Fruit fly (Drosophila melanogaster): ENCODE data around the gene eIF4E3.

The eIF4E3 gene

DNA sequence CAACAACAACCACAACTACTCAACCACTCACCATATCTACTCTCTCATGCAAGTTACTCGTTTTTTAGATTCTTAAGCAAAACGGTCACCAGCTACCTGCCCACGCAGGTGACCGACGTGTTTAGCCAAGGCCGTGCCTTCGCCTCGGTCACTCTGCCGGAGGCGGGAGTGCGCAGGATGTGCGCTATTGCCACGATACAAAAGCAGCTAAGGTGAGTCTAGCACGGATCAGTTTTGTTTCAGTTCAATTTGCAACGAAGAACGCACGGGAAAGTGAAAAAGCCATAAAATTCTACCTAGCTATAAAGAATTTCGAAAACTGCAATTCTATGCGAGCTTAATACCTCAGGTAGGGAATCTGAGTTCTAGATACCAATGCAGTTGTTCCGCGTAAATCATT lies 39.8 kb upstream of the eIF4E3 start:
- TF ChIP-seq CG5204 (GFP tag; optimal IDR thresholded peaks at IDR 0.05): no peak

DNA sequence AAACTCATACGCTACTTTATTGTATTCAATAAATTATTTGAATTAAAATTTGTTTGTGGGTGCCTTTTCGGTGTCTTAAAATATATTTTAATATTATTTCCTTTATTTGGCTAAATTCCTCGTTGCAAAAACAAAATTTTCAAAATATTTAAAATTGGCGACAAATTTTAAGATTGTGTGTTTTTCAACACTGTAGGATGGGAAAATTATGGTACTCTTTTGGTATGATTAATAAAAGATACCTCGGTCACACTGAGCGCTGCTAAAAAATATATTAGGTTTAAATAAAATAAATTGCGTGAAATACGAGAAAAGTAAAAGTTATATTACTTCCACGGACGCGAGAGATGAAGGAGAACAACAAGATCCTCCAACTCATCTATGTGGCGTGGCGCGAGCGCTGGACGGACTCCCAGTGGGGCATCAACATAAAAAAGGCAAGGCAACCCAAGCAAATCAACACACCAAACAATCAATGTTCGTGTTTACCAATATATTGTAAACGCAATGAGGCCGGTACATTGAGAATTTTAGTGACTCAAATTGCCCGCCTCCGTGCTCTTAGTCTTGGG lies 37.9 kb upstream of the eIF4E3 start, which contains the start of gene MED24:
Gene MED24, plus strand, starts transcription at position 229 of the 572 bp plus-strand sequence.
- TF ChIP-seq CG33017 (tag; optimal IDR thresholded peaks at IDR 0.05): peak; percentile 9
- TF ChIP-seq bab1 (GFP tag; optimal IDR thresholded peaks at IDR 0.05): peak; percentile 23
- peak; percentile 14 for TF ChIP-seq CG7045 (GFP tag; optimal IDR thresholded peaks at IDR 0.05)
- TF ChIP-seq Mnt (GFP tag; optimal IDR thresholded peaks at IDR 0.05): peak; percentile 20
- no peak for TF ChIP-seq CG11617 (GFP tag; optimal IDR thresholded peaks at IDR 0.05)
- peak; percentile 35 for TF ChIP-seq CG7101 (tag; optimal IDR thresholded peaks at IDR 0.05)
- TF ChIP-seq tj (GFP tag; optimal IDR thresholded peaks at IDR 0.05): no peak
- no peak for TF ChIP-seq cnc (optimal IDR thresholded peaks at IDR 0.05)
- TF ChIP-seq CG14711 (tag; optimal IDR thresholded peaks at IDR 0.05): peak; percentile 53
- TF ChIP-seq Hr96 (GFP tag; optimal IDR thresholded peaks at IDR 0.05): no peak

DNA sequence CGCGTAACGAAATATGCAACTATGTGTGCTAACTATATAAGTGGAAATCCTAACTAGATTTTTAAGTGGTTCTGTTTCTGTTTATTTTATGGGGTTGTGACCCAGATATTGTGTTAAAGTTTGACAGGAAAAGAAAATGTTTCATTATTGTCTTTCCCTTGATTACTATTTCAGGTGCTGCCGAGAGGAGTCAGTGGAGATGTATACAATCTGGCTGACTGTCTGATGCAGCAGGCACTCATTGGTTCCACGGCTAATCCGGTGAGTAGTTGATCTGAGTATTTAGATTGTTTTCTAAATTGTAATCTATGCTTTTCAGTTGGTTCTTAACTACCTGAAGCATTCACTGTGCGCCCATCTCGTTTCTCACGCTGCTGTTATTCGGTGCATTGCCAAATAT lies 36.0 kb upstream of the eIF4E3 start, which contains the start of gene CG7387:
Gene CG7387, minus strand, starts transcription at position 101 of the 400 bp plus-strand sequence.
- TF ChIP-seq CG12768 (GFP tag; optimal IDR thresholded peaks at IDR 0.05): no peak
- TF ChIP-seq Crg-1 (GFP tag; optimal IDR thresholded peaks at IDR 0.05): no peak
- TF ChIP-seq CG1620 (GFP tag; optimal IDR thresholded peaks at IDR 0.05): no peak
- no peak for TF ChIP-seq cic (GFP tag; optimal IDR thresholded peaks at IDR 0.05)
- no peak for TF ChIP-seq toe (GFP tag; optimal IDR thresholded peaks at IDR 0.05)
- TF ChIP-seq cnc (optimal IDR thresholded peaks at IDR 0.05): no peak
- no peak for TF ChIP-seq CG7101 (tag; optimal IDR thresholded peaks at IDR 0.05)

DNA sequence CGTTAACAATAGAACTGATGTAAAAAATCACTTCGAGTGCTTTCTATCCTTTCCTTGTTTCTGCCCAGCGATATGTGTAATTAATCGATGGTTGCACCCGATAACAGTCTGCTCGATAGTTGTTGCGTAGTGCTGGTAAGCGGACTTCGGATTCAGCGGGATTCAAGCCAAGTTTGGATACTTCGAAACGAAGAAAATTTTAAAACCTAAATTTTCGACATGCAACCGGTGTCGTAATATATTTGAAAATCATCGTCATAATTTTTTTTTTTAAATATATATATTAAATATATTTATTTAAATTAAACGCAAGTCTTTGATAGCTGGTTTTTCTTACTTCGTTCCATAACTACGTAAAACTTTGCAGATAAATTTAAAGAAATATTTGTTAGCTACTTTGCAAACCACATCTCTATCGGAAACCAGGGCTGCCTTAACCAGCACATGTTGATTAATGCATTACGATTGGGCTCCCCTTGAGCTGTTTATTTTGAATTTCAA lies 31.2 kb upstream of the eIF4E3 start, which contains the start of the genes UbcE2M and Dhps:
Gene UbcE2M, minus strand, starts transcription at position 209 of the 501 bp plus-strand sequence.
Gene Dhps, plus strand, starts transcription at position 429 of the 501 bp plus-strand sequence.
- TF ChIP-seq cnc (optimal IDR thresholded peaks at IDR 0.05): no peak
- peak; percentile 87 for TF ChIP-seq Mnt (GFP tag; optimal IDR thresholded peaks at IDR 0.05)
- TF ChIP-seq ovo (GFP tag; optimal IDR thresholded peaks at IDR 0.05): peak; percentile 78
- TF ChIP-seq CG33017 (tag; optimal IDR thresholded peaks at IDR 0.05): peak; percentile 65
- no peak for TF ChIP-seq CG5204 (GFP tag; optimal IDR thresholded peaks at IDR 0.05)
- TF ChIP-seq pad (GFP tag; optimal IDR thresholded peaks at IDR 0.05): peak; percentile 77
- TF ChIP-seq tj (GFP tag; optimal IDR thresholded peaks at IDR 0.05): peak; percentile 62
- TF ChIP-seq CG1620 (GFP tag; optimal IDR thresholded peaks at IDR 0.05): peak; percentile 71
- peak; percentile 69 for TF ChIP-seq Crg-1 (GFP tag; optimal IDR thresholded peaks at IDR 0.05)
- no peak for TF ChIP-seq kay (GFP tag; ENCODE audit: borderline replicate concordance)
- peak; percentile 3 for TF ChIP-seq cic (GFP tag; optimal IDR thresholded peaks at IDR 0.05)
- TF ChIP-seq Clk (GFP tag; optimal IDR thresholded peaks at IDR 0.05): peak; percentile 78
- TF ChIP-seq CG11617 (GFP tag; optimal IDR thresholded peaks at IDR 0.05): peak; percentile 86
- peak; percentile 89 for TF ChIP-seq CG12768 (GFP tag; optimal IDR thresholded peaks at IDR 0.05)
- no peak for TF ChIP-seq Hr96 (GFP tag; optimal IDR thresholded peaks at IDR 0.05)
- peak; percentile 79 for TF ChIP-seq CG14711 (tag; optimal IDR thresholded peaks at IDR 0.05)
- peak; percentile 86 for TF ChIP-seq CG7101 (tag; optimal IDR thresholded peaks at IDR 0.05)
- TF ChIP-seq toe (GFP tag; optimal IDR thresholded peaks at IDR 0.05): peak; percentile 75
- TF ChIP-seq bab1 (GFP tag; optimal IDR thresholded peaks at IDR 0.05): peak; percentile 75
- TF ChIP-seq CG7045 (GFP tag; optimal IDR thresholded peaks at IDR 0.05): peak; percentile 92

DNA sequence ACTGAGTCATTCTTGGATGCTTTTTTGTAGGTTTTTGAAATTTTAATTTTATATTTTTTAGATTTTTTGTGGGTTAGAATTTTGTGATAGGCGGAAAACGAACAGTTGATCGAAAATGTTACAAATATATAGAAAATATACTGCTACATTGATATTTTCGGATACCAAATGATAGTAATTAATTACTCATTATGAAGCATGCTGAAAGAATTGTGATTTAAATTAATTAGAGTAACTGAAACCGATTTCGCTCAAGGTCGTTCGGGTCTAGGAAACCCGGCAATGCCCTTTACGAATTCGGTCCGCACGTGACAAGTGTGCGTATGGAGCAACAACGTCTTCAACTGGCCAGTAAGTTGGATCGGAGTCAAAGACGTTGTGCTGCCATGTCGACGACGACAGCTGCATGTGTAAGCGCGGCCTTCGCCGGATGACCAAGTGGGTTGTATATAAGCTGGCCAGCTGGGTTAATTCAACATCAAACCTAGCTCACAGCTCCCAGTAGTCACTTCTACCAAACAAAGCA lies 26.6 kb upstream of the eIF4E3 start, which contains the start of the genes CG7366 and CG13679:
Gene CG7366, minus strand, starts transcription at position 101 of the 526 bp plus-strand sequence.
Gene CG13679, plus strand, starts transcription at position 476 of the 526 bp plus-strand sequence.
- no peak for TF ChIP-seq Mnt (GFP tag; optimal IDR thresholded peaks at IDR 0.05)
- TF ChIP-seq pad (GFP tag; optimal IDR thresholded peaks at IDR 0.05): no peak
- TF ChIP-seq cnc (optimal IDR thresholded peaks at IDR 0.05): no peak

DNA sequence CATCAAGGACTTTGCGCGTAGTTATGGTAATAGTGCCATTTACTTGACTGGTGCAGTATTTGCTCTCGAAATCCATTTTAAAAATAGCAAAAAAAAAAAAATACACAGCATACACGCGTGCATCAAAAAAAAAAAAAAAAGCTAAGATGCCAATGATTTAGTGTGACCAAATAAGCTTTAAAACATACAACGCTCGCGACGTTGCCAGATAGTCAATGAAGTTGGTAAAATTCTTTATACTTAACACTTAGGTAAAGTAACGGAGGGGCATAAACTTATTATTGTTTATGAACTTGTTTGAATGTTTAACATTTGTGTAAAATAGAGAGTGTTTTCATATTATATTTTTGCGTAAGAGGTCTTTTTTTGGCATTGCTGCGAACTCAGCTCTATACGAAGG lies 18.4 kb upstream of the eIF4E3 start, which contains the start of gene tut:
Gene tut, minus strand, starts transcription at position 148 of the 400 bp plus-strand sequence.
- no peak for TF ChIP-seq cic (GFP tag; optimal IDR thresholded peaks at IDR 0.05)
- TF ChIP-seq CG7101 (tag; optimal IDR thresholded peaks at IDR 0.05): no peak
- TF ChIP-seq CG7045 (GFP tag; optimal IDR thresholded peaks at IDR 0.05): no peak
- no peak for TF ChIP-seq pad (GFP tag; optimal IDR thresholded peaks at IDR 0.05)
- TF ChIP-seq CG33017 (tag; optimal IDR thresholded peaks at IDR 0.05): no peak
- TF ChIP-seq Mnt (GFP tag; optimal IDR thresholded peaks at IDR 0.05): no peak
- TF ChIP-seq ovo (GFP tag; optimal IDR thresholded peaks at IDR 0.05): no peak
- TF ChIP-seq kay (GFP tag; ENCODE audit: borderline replicate concordance): no peak
- TF ChIP-seq Hr96 (GFP tag; optimal IDR thresholded peaks at IDR 0.05): no peak
- TF ChIP-seq toe (GFP tag; optimal IDR thresholded peaks at IDR 0.05): no peak
- no peak for TF ChIP-seq CG14711 (tag; optimal IDR thresholded peaks at IDR 0.05)
- TF ChIP-seq CG11617 (GFP tag; optimal IDR thresholded peaks at IDR 0.05): no peak
- TF ChIP-seq tj (GFP tag; optimal IDR thresholded peaks at IDR 0.05): no peak
- no peak for TF ChIP-seq bab1 (GFP tag; optimal IDR thresholded peaks at IDR 0.05)
- no peak for TF ChIP-seq Clk (GFP tag; optimal IDR thresholded peaks at IDR 0.05)
- no peak for TF ChIP-seq CG5204 (GFP tag; optimal IDR thresholded peaks at IDR 0.05)

Measured in whole organism, adult.